Worm (Caenorhabditis elegans) whole organism, young adult: ENCODE measurements around the gene K08B12.3.
A peak's percentile ranks its signal among the peaks of the same experiment; 100 is the strongest.

Experiments used
- C06A6.2 ChIP-seq: fragments of 200-800 bp; sonication (Bioruptor generic); conservative IDR thresholded peaks from 2 replicates; pipeline ENCODE4 v1.3.6; 2022; ENCODE audit warnings: missing genetic modification characterization, missing compliant biosample characterization
- F22D6.2 ChIP-seq: sonication (generic microtip); optimal IDR thresholded peaks from 2 replicates; lab custom pipeline; 2016; ENCODE audit warnings: mild to moderate bottlenecking, missing genetic modification characterization, missing compliant biosample characterization
- F33H1.4 ChIP-seq: fragments of 200-800 bp; sonication (Bioruptor generic); IDR thresholded peaks from 2 replicates; pipeline ENCODE4 v1.3.6; 2022; ENCODE audit warnings: missing genetic modification reagents, missing genetic modification characterization, missing compliant biosample characterization
- F37B4.10 ChIP-seq: fragments of 200-800 bp; sonication (Bioruptor generic); IDR thresholded peaks from 2 replicates; pipeline ENCODE4 v1.3.6; 2022; ENCODE audit warnings: missing genetic modification characterization, missing compliant biosample characterization
- F57A8.1 ChIP-seq: fragments of 200-800 bp; sonication (Bioruptor generic); optimal IDR thresholded peaks from 2 replicates; lab custom pipeline; 2018; ENCODE audit warnings: mild to moderate bottlenecking, missing genetic modification characterization, moderate library complexity, missing compliant biosample characterization
- K12H6.12 ChIP-seq: fragments of 200-800 bp; sonication (Bioruptor generic); optimal IDR thresholded peaks from 2 replicates; lab custom pipeline; 2018; ENCODE audit warnings: mild to moderate bottlenecking, missing genetic modification characterization, missing compliant biosample characterization
- T26A5.8 ChIP-seq: sonication (generic microtip); optimal IDR thresholded peaks from 2 replicates; lab custom pipeline; 2016; ENCODE audit warnings: missing genetic modification characterization, missing compliant biosample characterization
- Y53G8AR.9 ChIP-seq: fragments of 200-800 bp; sonication (Bioruptor generic); conservative IDR thresholded peaks from 2 replicates; pipeline ENCODE4 v1.3.6; 2022; ENCODE audit warnings: missing genetic modification reagents, missing genetic modification characterization, missing compliant biosample characterization
- Y56A3A.18 ChIP-seq: fragments of 200-800 bp; sonication (Bioruptor generic); IDR thresholded peaks from 2 replicates; pipeline ENCODE4 v1.3.6; 2022; ENCODE audit warnings: missing genetic modification reagents, missing genetic modification characterization, missing compliant biosample characterization
- ama-1 ChIP-seq, 3 experiments: fragments of 150-350 bp in 1 of 3; sonication (generic microtip) in 2 of 3; optimal IDR thresholded peaks; 2 replicates each; lab custom pipeline; 2014 to 2018; ENCODE audit warnings: missing biosample characterization in 2 of 3, missing genetic modification characterization in 2 of 3, missing genetic modification reagents in 2 of 3
- aptf-3 ChIP-seq: fragments of 200-800 bp; sonication (Bioruptor generic); IDR thresholded peaks from 2 replicates; pipeline ENCODE4 v1.3.6; 2022; ENCODE audit warnings: missing genetic modification characterization, missing compliant biosample characterization
- athp-1 ChIP-seq: sonication (generic microtip); optimal IDR thresholded peaks from 2 replicates; lab custom pipeline; 2017; ENCODE audit warnings: mild to moderate bottlenecking, missing genetic modification characterization, missing compliant biosample characterization
- ccch-3 ChIP-seq: fragments of 200-800 bp; sonication (Bioruptor generic); optimal IDR thresholded peaks from 2 replicates; lab custom pipeline; 2018; ENCODE audit warnings: mild to moderate bottlenecking, missing genetic modification characterization, missing compliant biosample characterization
- ceh-100 ChIP-seq: fragments of 200-800 bp; sonication (Bioruptor generic); IDR thresholded peaks from 2 replicates; pipeline ENCODE4 v1.3.6; 2022; ENCODE audit warnings: missing genetic modification reagents, missing genetic modification characterization, missing compliant biosample characterization
- ceh-40 ChIP-seq: fragments of 200-800 bp; sonication (Bioruptor generic); IDR thresholded peaks from 2 replicates; pipeline ENCODE4 v1.3.6; 2022; ENCODE audit warnings: missing genetic modification characterization, missing compliant biosample characterization
- chd-7 ChIP-seq: sonication (generic microtip); optimal IDR thresholded peaks from 2 replicates; lab custom pipeline; 2016; ENCODE audit warnings: mild to moderate bottlenecking, missing genetic modification characterization, moderate library complexity, missing compliant biosample characterization
- die-1 ChIP-seq: sonication (generic microtip); optimal IDR thresholded peaks from 2 replicates; lab custom pipeline; 2016; ENCODE audit warnings: missing genotype, mild to moderate bottlenecking, missing genetic modification characterization, missing compliant biosample characterization
- efl-1 ChIP-seq: fragments of 150-350 bp; optimal IDR thresholded peaks from 2 replicates; lab custom pipeline; 2014; ENCODE audit warnings: missing biosample characterization, missing genetic modification reagents, missing genetic modification characterization
- egl-44 ChIP-seq: fragments of 200-800 bp; sonication (Bioruptor generic); IDR thresholded peaks from 2 replicates; pipeline ENCODE4 v1.3.6; 2022; ENCODE audit warnings: missing genetic modification reagents, missing genetic modification characterization, missing compliant biosample characterization
- egrh-3 ChIP-seq: fragments of 200-800 bp; sonication (Bioruptor generic); IDR thresholded peaks from 2 replicates; pipeline ENCODE4 v1.3.6; 2022; ENCODE audit warnings: missing genetic modification reagents, missing genetic modification characterization, missing compliant biosample characterization
- him-1 ChIP-seq: sonication (generic microtip); optimal IDR thresholded peaks from 2 replicates; lab custom pipeline; 2016; ENCODE audit warnings: missing genotype, missing genetic modification reagents, missing genetic modification characterization, missing compliant biosample characterization
- hlh-26 ChIP-seq: fragments of 200-800 bp; sonication (Bioruptor generic); conservative IDR thresholded peaks from 2 replicates; pipeline ENCODE4 v1.3.6; 2022; ENCODE audit warnings: missing genetic modification reagents, missing genetic modification characterization, missing compliant biosample characterization
- hmg-1.2 ChIP-seq: fragments of 200-800 bp; sonication (Bioruptor generic); IDR thresholded peaks from 2 replicates; pipeline ENCODE4 v1.3.6; 2022; ENCODE audit warnings: missing genetic modification reagents, missing genetic modification characterization, missing compliant biosample characterization
- hrde-1 ChIP-seq: sonication (generic microtip); optimal IDR thresholded peaks from 2 replicates; lab custom pipeline; 2016; ENCODE audit warnings: missing genetic modification characterization, mild to moderate bottlenecking, missing compliant biosample characterization, moderate library complexity, missing genotype, missing genetic modification reagents, borderline replicate concordance
- let-607 ChIP-seq, 2 experiments: fragments of 200-800 bp in 1 of 2; sonication (Bioruptor generic) in 1 of 2; sonication (generic microtip) in 1 of 2; optimal IDR thresholded peaks; 2 replicates each; lab custom pipeline; 2016 to 2018; ENCODE audit warnings: mild to moderate bottlenecking in 2 of 2, missing compliant biosample characterization in 2 of 2, missing genetic modification characterization in 2 of 2, moderate library complexity in 2 of 2, missing genotype in 1 of 2
- lsl-1 ChIP-seq: fragments of 200-800 bp; sonication (Bioruptor generic); optimal IDR thresholded peaks from 2 replicates; lab custom pipeline; 2018; ENCODE audit warnings: mild to moderate bottlenecking, missing genetic modification characterization, moderate library complexity, missing compliant biosample characterization
- lsy-27 ChIP-seq: sonication (generic microtip); optimal IDR thresholded peaks from 2 replicates; lab custom pipeline; 2017; ENCODE audit warnings: missing genetic modification characterization, mild to moderate bottlenecking, missing compliant biosample characterization, antibody characterized with exemption, missing genotype, borderline replicate concordance; ENCODE audit not compliant: insufficient read depth
- madf-6 ChIP-seq: fragments of 200-800 bp; sonication (Bioruptor generic); IDR thresholded peaks from 2 replicates; pipeline ENCODE4 v1.3.6; 2022; ENCODE audit warnings: missing genetic modification reagents, missing genetic modification characterization, missing compliant biosample characterization
- mel-28 ChIP-seq: sonication (generic microtip); optimal IDR thresholded peaks from 2 replicates; lab custom pipeline; 2016; ENCODE audit warnings: borderline replicate concordance, mild to moderate bottlenecking, missing genetic modification characterization, missing compliant biosample characterization
- nfya-1 ChIP-seq: sonication (generic microtip); optimal IDR thresholded peaks from 2 replicates; lab custom pipeline; 2017; ENCODE audit warnings: antibody characterized with exemption, missing compliant biosample characterization, missing genetic modification characterization, borderline replicate concordance; ENCODE audit not compliant: insufficient read depth
- nfya-2 ChIP-seq: fragments of 200-800 bp; sonication (Bioruptor generic); IDR thresholded peaks from 2 replicates; pipeline ENCODE4 v1.3.6; 2022; ENCODE audit warnings: missing genetic modification reagents, missing genetic modification characterization, missing compliant biosample characterization
- pha-4 ChIP-seq: fragments of 150-350 bp; sonication (generic microtip); optimal IDR thresholded peaks from 2 replicates; lab custom pipeline; 2014; ENCODE audit warnings: missing biosample characterization, missing genetic modification reagents, missing genetic modification characterization
- rcor-1 ChIP-seq: fragments of 200-800 bp; sonication (Bioruptor generic); IDR thresholded peaks from 2 replicates; pipeline ENCODE4 v1.3.6; 2022; ENCODE audit warnings: missing genetic modification reagents, missing genetic modification characterization, missing compliant biosample characterization
- rec-8 ChIP-seq, 2 experiments: sonication (generic microtip); optimal IDR thresholded peaks; 2 replicates each; lab custom pipeline; 2016; ENCODE audit warnings: mild to moderate bottlenecking in 2 of 2, missing genetic modification characterization in 2 of 2, missing genetic modification reagents in 2 of 2, missing genotype in 2 of 2, missing biosample characterization in 1 of 2, missing compliant biosample characterization in 1 of 2, moderate library complexity in 1 of 2
- sea-2 ChIP-seq: fragments of 200-800 bp; sonication (Bioruptor generic); IDR thresholded peaks from 2 replicates; pipeline ENCODE4 v1.3.6; 2022; ENCODE audit warnings: missing genetic modification characterization, missing compliant biosample characterization
- snpc-1.1 ChIP-seq: sonication (generic microtip); optimal IDR thresholded peaks from 2 replicates; lab custom pipeline; 2017; ENCODE audit warnings: missing genetic modification characterization, mild to moderate bottlenecking, missing compliant biosample characterization, antibody characterized with exemption, moderate library complexity, missing genotype, missing genetic modification reagents; ENCODE audit not compliant: insufficient read depth
- snpc-3.4 ChIP-seq: sonication (generic microtip); optimal IDR thresholded peaks from 2 replicates; lab custom pipeline; 2017; ENCODE audit warnings: missing genetic modification characterization, mild to moderate bottlenecking, missing compliant biosample characterization, antibody characterized with exemption, moderate library complexity, missing genotype, missing genetic modification reagents
- sptf-2 ChIP-seq: fragments of 200-800 bp; sonication (Bioruptor generic); optimal IDR thresholded peaks from 2 replicates; lab custom pipeline; 2018; ENCODE audit warnings: mild to moderate bottlenecking, missing genetic modification characterization, missing compliant biosample characterization
- tbx-9 ChIP-seq: sonication (generic microtip); optimal IDR thresholded peaks from 2 replicates; lab custom pipeline; 2016; ENCODE audit warnings: borderline replicate concordance, missing genetic modification characterization, inconsistent platforms, missing compliant biosample characterization
- unc-62 ChIP-seq: fragments of 150-350 bp; optimal IDR thresholded peaks from 2 replicates; lab custom pipeline; 2014; ENCODE audit warnings: missing biosample characterization, missing genetic modification reagents, missing genetic modification characterization
- xnd-1 ChIP-seq: sonication (generic microtip); optimal IDR thresholded peaks from 2 replicates; lab custom pipeline; 2016; ENCODE audit warnings: missing genotype, missing genetic modification reagents, missing genetic modification characterization, missing compliant biosample characterization
- zfh-2 ChIP-seq: fragments of 200-800 bp; sonication (Bioruptor generic); conservative IDR thresholded peaks from 2 replicates; pipeline ENCODE4 v1.3.6; 2022; ENCODE audit warnings: missing genetic modification reagents, missing genetic modification characterization, missing compliant biosample characterization
- ztf-18 ChIP-seq: sonication (generic microtip); optimal IDR thresholded peaks from 2 replicates; lab custom pipeline; 2016; ENCODE audit warnings: missing genotype, mild to moderate bottlenecking, missing genetic modification characterization, missing compliant biosample characterization
- ztf-28 ChIP-seq: fragments of 200-800 bp; sonication (Bioruptor generic); IDR thresholded peaks from 2 replicates; pipeline ENCODE4 v1.3.6; 2022; ENCODE audit warnings: missing genetic modification reagents, missing genetic modification characterization, missing compliant biosample characterization
- ztf-6 ChIP-seq: fragments of 200-800 bp; sonication (Bioruptor generic); IDR thresholded peaks from 2 replicates; pipeline ENCODE4 v1.3.6; 2022; ENCODE audit warnings: missing genetic modification reagents, missing genetic modification characterization, missing compliant biosample characterization

Gene K08B12.3

ce11 chrV:6227326-6228246 lies 7.4 kb upstream of the K08B12.3 start (continued):
- peak; percentile 66 for TF ChIP-seq snpc-3.4 (tag; lab: Kevin White, UChicago)
- TF ChIP-seq lsy-27 (tag; lab: Kevin White, UChicago): no peak
- TF ChIP-seq egrh-3 (GFP tag; lab: Robert Waterston, UW): peak; percentile 87
- no peak for TF ChIP-seq hrde-1
- TF ChIP-seq aptf-3 (GFP tag; lab: Robert Waterston, UW): no peak
- TF ChIP-seq F22D6.2: peak; percentile 67
- no peak for TF ChIP-seq tbx-9 (tag; lab: Kevin White, UChicago)
- TF ChIP-seq ccch-3 (GFP tag; lab: Kevin White, UChicago): no peak
- TF ChIP-seq efl-1 (GFP tag; lab: Kevin White, UChicago): no peak
- no peak for TF ChIP-seq mel-28 (tag; lab: Kevin White, UChicago)
- TF ChIP-seq hmg-1.2 (GFP tag; lab: Robert Waterston, UW): peak; percentile 97
- TF ChIP-seq athp-1 (tag; lab: Kevin White, UChicago): no peak
- TF ChIP-seq C06A6.2: peak; percentile 83
- TF ChIP-seq rec-8 (tag; optimal IDR thresholded peaks at IDR 0.05; lab: Kevin White, UChicago): no peak
- peak; percentile 78 for TF ChIP-seq unc-62 (GFP tag; lab: Kevin White, UChicago)
- no peak for TF ChIP-seq ztf-6 (GFP tag; lab: Robert Waterston, UW)
- TF ChIP-seq pha-4 (tag; lab: Kevin White, UChicago): peak; percentile 46
- TF ChIP-seq T26A5.8 (tag; lab: Kevin White, UChicago): no peak
- TF ChIP-seq hlh-26 (GFP tag; lab: Robert Waterston, UW): no peak
- TF ChIP-seq ama-1 (optimal IDR thresholded peaks at IDR 0.05; lab: Kevin White, UChicago): peak; percentile 98
- peak in 1 of 2 experiments; percentile 15 for TF ChIP-seq ama-1 (GFP tag; optimal IDR thresholded peaks at IDR 0.05; lab: Kevin White, UChicago)
- TF ChIP-seq nfya-1 (tag; lab: Kevin White, UChicago): no peak
- TF ChIP-seq chd-7 (tag; lab: Kevin White, UChicago): peak; percentile 94
- peak; percentile 88 for TF ChIP-seq egl-44 (GFP tag; lab: Robert Waterston, UW)
- TF ChIP-seq nfya-2 (GFP tag; lab: Robert Waterston, UW): no peak
- no peak for TF ChIP-seq him-1 (tag; lab: Kevin White, UChicago)
- TF ChIP-seq K12H6.12 (tag; lab: Kevin White, UChicago): peak; percentile 99
- peak; percentile 59 for TF ChIP-seq die-1 (tag; lab: Kevin White, UChicago)
- TF ChIP-seq Y56A3A.18 (GFP tag; lab: Robert Waterston, UW): peak; percentile 88; the same call in 1 of the 2 replicates
- TF ChIP-seq F57A8.1 (GFP tag; lab: Kevin White, UChicago): no peak
- no peak for TF ChIP-seq snpc-1.1 (tag; lab: Kevin White, UChicago)
- TF ChIP-seq lsl-1: no peak
- no peak for TF ChIP-seq ztf-28
- peak in 1 of 2 experiments; percentile 49 for TF ChIP-seq let-607 (tag; optimal IDR thresholded peaks at IDR 0.05; lab: Kevin White, UChicago)
- TF ChIP-seq zfh-2 (GFP tag; lab: Robert Waterston, UW): peak; percentile 99
- no peak for TF ChIP-seq xnd-1 (tag; lab: Kevin White, UChicago)
- TF ChIP-seq ceh-100 (GFP tag; lab: Robert Waterston, UW): no peak
- TF ChIP-seq ztf-18 (tag; lab: Kevin White, UChicago): peak; percentile 32
- TF ChIP-seq rcor-1 (GFP tag; lab: Robert Waterston, UW): peak; percentile 70
- peak; percentile 62; the same call in 1 of the 2 replicates for TF ChIP-seq Y53G8AR.9 (GFP tag; lab: Robert Waterston, UW)
- TF ChIP-seq F33H1.4 (GFP tag; lab: Robert Waterston, UW): no peak
- no peak for TF ChIP-seq ceh-40 (GFP tag; lab: Robert Waterston, UW)
- TF ChIP-seq sptf-2 (GFP tag; lab: Kevin White, UChicago): no peak
- TF ChIP-seq F37B4.10 (GFP tag; lab: Robert Waterston, UW): no peak
- 0 out of 2 replicates have a peak, but pooled peaks have one; percentile 48 for TF ChIP-seq sea-2
- TF ChIP-seq madf-6 (GFP tag; lab: Robert Waterston, UW): peak; percentile 17; the same call in 1 of the 2 replicates
